Fruit fly (Drosophila melanogaster) S2 (cell line): ENCODE measurements around the gene CG8379.

Source experiments
- CG8478 ChIP-seq: fragments of >200 bp; optimal IDR thresholded peaks from 2 replicates; lab custom pipeline; 2018
- CTCF ChIP-seq, 2 experiments: fragments of >200 bp; optimal IDR thresholded peaks; 2 replicates each; lab custom pipeline; 2018

- peak; percentile 44 to 62 for TF ChIP-seq CTCF (optimal IDR thresholded peaks at IDR 0.05; lab: Kevin White, UChicago)
- TF ChIP-seq CG8478 (lab: Kevin White, UChicago) = no peak
Observed at dm6 chr3R:8859264-8859663, 35.1 kb downstream of the CG8379 start.
